Worm (Caenorhabditis elegans) whole organism, L1 larva: ENCODE results near the gene sri-57.

ENCODE experiments used
- aha-1 ChIP-seq: fragments of 150-350 bp; optimal IDR thresholded peaks from 2 replicates; lab custom pipeline; 2014; ENCODE audit warnings: missing biosample characterization, missing genetic modification characterization
- ama-1 ChIP-seq: fragments of 150-350 bp; optimal IDR thresholded peaks from 2 replicates; lab custom pipeline; 2014
- lin-13 ChIP-seq: fragments of 150-350 bp; optimal IDR thresholded peaks from 2 replicates; lab custom pipeline; 2014; ENCODE audit warnings: missing biosample characterization, missing genetic modification reagents, missing genetic modification characterization
- mep-1 ChIP-seq: fragments of 150-350 bp; optimal IDR thresholded peaks from 2 replicates; lab custom pipeline; 2014; ENCODE audit warnings: missing biosample characterization, missing genetic modification characterization
- nhr-71 ChIP-seq: sonication (generic microtip); optimal IDR thresholded peaks from 2 replicates; lab custom pipeline; 2016; ENCODE audit warnings: mild to moderate bottlenecking, missing genetic modification characterization, moderate library complexity, missing compliant biosample characterization
- nhr-77 ChIP-seq: fragments of 150-350 bp; optimal IDR thresholded peaks from 2 replicates; lab custom pipeline; 2014; ENCODE audit warnings: missing biosample characterization, missing genetic modification characterization
- pag-3 ChIP-seq: sonication (generic microtip); optimal IDR thresholded peaks from 2 replicates; lab custom pipeline; 2017; ENCODE audit warnings: missing genetic modification characterization, mild to moderate bottlenecking, missing compliant biosample characterization, antibody characterized with exemption, borderline replicate concordance; ENCODE audit not compliant: insufficient read depth
- pqm-1 ChIP-seq: sonication (generic microtip); optimal IDR thresholded peaks from 3 replicates; lab custom pipeline; 2017; ENCODE audit warnings: missing biosample characterization, missing genetic modification characterization
- sox-4 ChIP-seq: sonication (generic microtip); optimal IDR thresholded peaks from 2 replicates; lab custom pipeline; 2016; ENCODE audit warnings: missing genetic modification characterization, missing compliant biosample characterization

DNA sequence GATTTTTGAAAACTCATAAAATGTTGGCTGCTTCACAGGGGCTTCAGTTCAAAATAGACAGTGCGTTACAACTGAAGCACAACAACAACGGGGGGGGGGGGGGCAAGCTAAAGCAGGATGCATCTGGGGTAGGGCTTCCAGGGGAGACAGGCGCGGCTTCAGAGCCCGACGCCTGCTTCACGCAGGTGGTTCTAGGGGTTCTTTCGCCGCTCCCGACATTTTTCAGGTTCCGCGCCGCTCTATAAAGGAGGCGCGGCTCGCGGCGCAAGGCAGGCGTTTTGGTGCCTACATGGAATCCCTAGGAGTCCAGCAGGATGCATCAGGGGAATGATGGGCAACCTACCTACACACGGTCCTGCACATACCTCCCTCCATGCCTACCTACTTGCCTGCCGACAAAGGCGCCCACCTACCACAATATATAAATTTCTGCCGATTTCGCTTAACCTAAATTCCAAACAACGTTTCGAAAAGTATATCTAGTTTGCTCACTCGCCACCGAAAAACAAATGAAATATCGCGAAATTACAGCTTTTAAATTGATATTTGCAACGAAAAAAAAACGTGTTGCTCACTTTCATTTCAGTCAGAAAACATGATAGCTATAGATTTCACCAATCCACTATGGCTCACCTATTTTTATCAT, 44.9 kb downstream of the sri-57 start, which contains the start of gene sri-71:
- TF ChIP-seq sox-4 (no peak), nhr-71 (tag; lab: Kevin White, UChicago) (no peak), ama-1 (lab: Kevin White, UChicago) (no peak), nhr-77 (tag; lab: Kevin White, UChicago) (no peak), pqm-1 (no peak), aha-1 (no peak), lin-13 (GFP tag; lab: Kevin White, UChicago) (no peak), mep-1 (tag; lab: Kevin White, UChicago) (no peak), pag-3 (tag; lab: Kevin White, UChicago) (no peak)
